Worm (Caenorhabditis elegans): ENCODE results near the gene Y55B1AR.2.
A peak's percentile ranks its signal among the peaks of the same experiment; 100 is the strongest.

Y55B1AR.2 gene

ce11 chrIII:640198-640803, 41.7 kb upstream of the Y55B1AR.2 start, which contains the start of the genes tag-266 and tag-267 (continued):
- no peak for TF ChIP-seq sup-37 (GFP tag; optimal IDR thresholded peaks at IDR 0.05)
- peak; percentile 49 for TF ChIP-seq aly-2 (tag; optimal IDR thresholded peaks at IDR 0.05)
- TF ChIP-seq sox-4 (tag; optimal IDR thresholded peaks at IDR 0.05): peak; percentile 43
- TF ChIP-seq lin-14 (GFP tag; optimal IDR thresholded peaks at IDR 0.05): peak; percentile 91
- TF ChIP-seq snpc-4 (tag; optimal IDR thresholded peaks at IDR 0.05): peak; percentile 48
- no peak for TF ChIP-seq pqm-1 (tag; optimal IDR thresholded peaks at IDR 0.05)
- peak; percentile 20 to 64 (median 21) for TF ChIP-seq ceh-82 (tag; optimal IDR thresholded peaks at IDR 0.05)
- peak; percentile 49 for TF ChIP-seq dsc-1 (tag; optimal IDR thresholded peaks at IDR 0.05)
- peak; percentile 20 for TF ChIP-seq jun-1 (tag; optimal IDR thresholded peaks at IDR 0.05)
- TF ChIP-seq tbx-2 (tag; optimal IDR thresholded peaks at IDR 0.05): peak; percentile 77
- no peak for TF ChIP-seq lir-3 (tag; optimal IDR thresholded peaks at IDR 0.05; ENCODE audit: poor library complexity)
- peak; percentile 56 for TF ChIP-seq C04F5.9 (tag; optimal IDR thresholded peaks at IDR 0.05)
- TF ChIP-seq ceh-90 (tag; optimal IDR thresholded peaks at IDR 0.05): peak; percentile 66
- peak; percentile 34 for TF ChIP-seq zag-1 (tag; optimal IDR thresholded peaks at IDR 0.05)
- peak; percentile 86 for TF ChIP-seq nhr-85 (tag)
- no peak for TF ChIP-seq ztf-4 (tag; optimal IDR thresholded peaks at IDR 0.05)
- TF ChIP-seq Y116A8C.19 (tag; optimal IDR thresholded peaks at IDR 0.05; ENCODE audit: borderline replicate concordance): peak; percentile 3
- TF ChIP-seq nhr-47 (tag; optimal IDR thresholded peaks at IDR 0.05): peak; percentile 88
- peak; percentile 47 for TF ChIP-seq unc-86 (tag; optimal IDR thresholded peaks at IDR 0.05)
- peak; percentile 59 for TF ChIP-seq nhr-77 (tag; optimal IDR thresholded peaks at IDR 0.05)
- no peak for TF ChIP-seq unc-30 (tag; optimal IDR thresholded peaks at IDR 0.05)
- TF ChIP-seq nhr-28 (tag; optimal IDR thresholded peaks at IDR 0.05): no peak
- no peak for TF ChIP-seq nhr-11 (tag; optimal IDR thresholded peaks at IDR 0.05)
- TF ChIP-seq lsy-2 (tag; optimal IDR thresholded peaks at IDR 0.05): peak; percentile 61 to 83
- TF ChIP-seq hlh-17 (GFP tag; optimal IDR thresholded peaks at IDR 0.05; ENCODE audit: borderline replicate concordance): no peak
- TF ChIP-seq zip-4 (GFP tag; optimal IDR thresholded peaks at IDR 0.05): no peak
- peak; percentile 40 for TF ChIP-seq lin-15B (tag; optimal IDR thresholded peaks at IDR 0.05)
- TF ChIP-seq fkh-4 (tag; optimal IDR thresholded peaks at IDR 0.05; ENCODE audit: borderline replicate concordance): peak; percentile 41
- TF ChIP-seq fkh-10 (GFP tag; optimal IDR thresholded peaks at IDR 0.05): peak; percentile 24
- no peak for TF ChIP-seq vab-15 (tag; optimal IDR thresholded peaks at IDR 0.05)
- no peak for TF ChIP-seq C34B4.2 (tag; optimal IDR thresholded peaks at IDR 0.05)
- no peak for TF ChIP-seq efl-3 (GFP tag; optimal IDR thresholded peaks at IDR 0.05)
- no peak for TF ChIP-seq ama-1 (optimal IDR thresholded peaks at IDR 0.05)

ce11 chrIII:638319-638718, 39.7 kb upstream of the Y55B1AR.2 start, which contains the start of gene sbds-1:
sbds-1 (minus strand) TSS chrIII:638419.
- TF ChIP-seq nhr-90 (tag; optimal IDR thresholded peaks at IDR 0.05; ENCODE audit: poor library complexity) (no peak), xbp-1 (tag; optimal IDR thresholded peaks at IDR 0.05) (no peak), nhr-77 (tag; optimal IDR thresholded peaks at IDR 0.05) (no peak), mep-1 (tag; optimal IDR thresholded peaks at IDR 0.05) (no peak), fkh-4 (tag; optimal IDR thresholded peaks at IDR 0.05; ENCODE audit: borderline replicate concordance) (no peak), tlp-1 (tag; optimal IDR thresholded peaks at IDR 0.05) (no peak), aha-1 (tag; optimal IDR thresholded peaks at IDR 0.05) (no peak), elt-3 (tag; optimal IDR thresholded peaks at IDR 0.05) (no peak), nhr-84 (tag; optimal IDR thresholded peaks at IDR 0.05) (no peak), lir-3 (tag; optimal IDR thresholded peaks at IDR 0.05; ENCODE audit: poor library complexity) (no peak), snu-23 (GFP tag; optimal IDR thresholded peaks at IDR 0.05) (no peak), lsy-2 (tag; optimal IDR thresholded peaks at IDR 0.05) (no peak), nhr-76 (tag; optimal IDR thresholded peaks at IDR 0.05) (no peak), elt-2 (tag; optimal IDR thresholded peaks at IDR 0.05) (no peak), zag-1 (tag; optimal IDR thresholded peaks at IDR 0.05) (no peak), mdl-1 (tag; optimal IDR thresholded peaks at IDR 0.05) (no peak), vab-15 (tag; optimal IDR thresholded peaks at IDR 0.05) (no peak), sox-4 (tag; optimal IDR thresholded peaks at IDR 0.05) (no peak), lin-35 (GFP tag; optimal IDR thresholded peaks at IDR 0.05) (no peak)

Measured in whole organism, L1 larva.